Fruit fly (Drosophila melanogaster) whole organism, wandering third instar larva: ENCODE results near the gene Acsx1R.

Experiments
- CG32264 ChIP-seq: fragments of 200-800 bp; sonication (Bioruptor generic); optimal IDR thresholded peaks from 2 replicates; lab custom pipeline; 2016; ENCODE audit warnings: missing biosample characterization, missing genetic modification characterization
- Dfd ChIP-seq: fragments of >200 bp; optimal IDR thresholded peaks from 2 replicates; lab custom pipeline; 2017; ENCODE audit warnings: missing biosample characterization, missing genetic modification characterization
- Hnf4 ChIP-seq: fragments of 200-800 bp; sonication (Bioruptor generic); optimal IDR thresholded peaks from 2 replicates; lab custom pipeline; 2016; ENCODE audit warnings: missing biosample characterization, mild to moderate bottlenecking, missing genetic modification characterization
- Myc ChIP-seq: fragments of >200 bp; optimal IDR thresholded peaks from 2 replicates; lab custom pipeline; 2017
- N ChIP-seq: fragments of >200 bp; optimal IDR thresholded peaks from 2 replicates; lab custom pipeline; 2018; ENCODE audit warnings: missing biosample characterization, missing external identifiers, missing genetic modification characterization
- OdsH ChIP-seq: fragments of 200-800 bp; sonication (Bioruptor generic); optimal IDR thresholded peaks from 2 replicates; lab custom pipeline; 2016; ENCODE audit warnings: missing biosample characterization, mild to moderate bottlenecking, missing genetic modification characterization
- brk ChIP-seq: fragments of 200-800 bp; sonication (Bioruptor generic); optimal IDR thresholded peaks from 2 replicates; lab custom pipeline; 2016; ENCODE audit warnings: missing biosample characterization, mild to moderate bottlenecking, missing genetic modification characterization
- dl ChIP-seq, 2 experiments: fragments of 175-275, 200-275 bp in 1 of 2; fragments of 200-275 bp in 1 of 2; sonication (Bioruptor generic); optimal IDR thresholded peaks; lab custom pipeline; 2018; ENCODE audit warnings: mild to moderate bottlenecking in 2 of 2, missing biosample characterization in 2 of 2, missing genetic modification characterization in 2 of 2, moderate library complexity in 2 of 2; ENCODE audit not compliant: partially characterized antibody in 2 of 2, insufficient read depth in 1 of 2
- dmrt93B ChIP-seq: fragments of 200-800 bp; sonication (Bioruptor generic); optimal IDR thresholded peaks from 2 replicates; lab custom pipeline; 2018; ENCODE audit warnings: missing biosample characterization, mild to moderate bottlenecking, missing genetic modification characterization
- foxo ChIP-seq, 2 experiments: fragments of 200-800 bp; sonication (Bioruptor generic); optimal IDR thresholded peaks; 2 replicates in 1 of 2; 3 replicates in 1 of 2; lab custom pipeline; 2016 to 2017; ENCODE audit warnings: missing biosample characterization in 2 of 2, missing genetic modification characterization in 2 of 2
- h ChIP-seq: fragments of 200-800 bp; sonication (Bioruptor generic); optimal IDR thresholded peaks from 3 replicates; lab custom pipeline; 2016; ENCODE audit warnings: missing biosample characterization, mild to moderate bottlenecking, missing genetic modification characterization

DNA sequence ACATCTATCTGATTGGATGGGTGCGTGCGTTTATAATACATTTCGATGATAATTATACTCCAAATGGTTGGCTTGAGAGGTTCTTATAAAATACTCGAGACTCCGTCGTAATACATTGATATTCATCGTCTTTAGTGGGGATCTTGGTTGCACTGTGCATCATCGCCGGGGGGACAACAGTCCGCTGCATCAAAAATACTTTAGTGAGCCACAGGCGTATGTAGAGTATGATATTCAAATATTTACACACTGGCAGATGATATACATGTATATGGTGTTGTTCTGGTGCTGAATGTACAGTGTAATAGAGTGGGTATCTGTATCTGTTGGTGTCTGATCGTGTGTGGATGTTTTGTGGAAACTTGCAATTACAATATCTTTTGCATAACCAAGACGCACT lies 18.3 kb upstream of the Acsx1R start:
- TF ChIP-seq Dfd (GFP tag; lab: Kevin White, UChicago) (no peak), foxo (GFP tag; optimal IDR thresholded peaks at IDR 0.05; lab: Kevin White, UChicago) (no peak), dmrt93B (GFP tag; lab: Kevin White, UChicago) (no peak), N (no peak), h (GFP tag; lab: Kevin White, UChicago) (no peak), OdsH (GFP tag; lab: Kevin White, UChicago) (no peak), Myc (no peak), Hnf4 (GFP tag; lab: Kevin White, UChicago) (no peak), CG32264 (GFP tag; lab: Kevin White, UChicago) (no peak), brk (GFP tag; lab: Kevin White, UChicago) (no peak), dl (GFP tag; optimal IDR thresholded peaks at IDR 0.05; lab: Kevin White, UChicago; ENCODE audit: insufficient read depth in 1 of 2, partially characterized antibody in 2 of 2) (no peak)
